Worm (Caenorhabditis elegans) whole organism, dauer: ENCODE measurements around the gene chil-8.

Experiments used
- unc-62 ChIP-seq: sonication (generic microtip); optimal IDR thresholded peaks from 2 replicates; lab custom pipeline; 2017; ENCODE audit warnings: missing biosample characterization, missing genetic modification reagents, missing genetic modification characterization

The chil-8 gene

ce11 chrII:9838260-9838935 is 34.5 kb downstream of the chil-8 start, which contains the start of gene arrd-4:
TSS of gene arrd-4 (minus strand) at chrII:9838310.
- no peak for TF ChIP-seq unc-62

- no peak for TF ChIP-seq unc-62
Measured at ce11 chrII:9835958-9836357, 36.9 kb downstream of the chil-8 start.

ce11 chrII:9834921-9835320 is 37.9 kb downstream of the chil-8 start, which contains the start of gene arrd-5:
TSS of gene arrd-5 (plus strand) at chrII:9835221.
- no peak for TF ChIP-seq unc-62

- TF ChIP-seq unc-62, result no peak
Measured at ce11 chrII:9833855-9834254, 39.0 kb downstream of the chil-8 start, which contains the start of gene ZK938.3. TSS of gene ZK938.3 (minus strand) at chrII:9833955.

- no peak for TF ChIP-seq unc-62
Measured at ce11 chrII:9831033-9831432, 41.8 kb downstream of the chil-8 start, which contains the start of gene ZK938.12. TSS of gene ZK938.12 (plus strand) at chrII:9831333.

ce11 chrII:9829108-9829507 is 43.8 kb downstream of the chil-8 start, which contains the start of gene ZK938.1:
TSS of gene ZK938.1 (plus strand) at chrII:9829408.
- TF ChIP-seq unc-62, result no peak

ce11 chrII:9828502-9828901 is 44.4 kb downstream of the chil-8 start:
- no peak for TF ChIP-seq unc-62

- no peak for TF ChIP-seq unc-62
Measured at ce11 chrII:9827852-9828251, 45.0 kb downstream of the chil-8 start, which contains the start of gene eyg-1. TSS of gene eyg-1 (minus strand) at chrII:9827952.

- TF ChIP-seq unc-62, result no peak
Measured at ce11 chrII:9826946-9827345, 45.9 kb downstream of the chil-8 start.
